Worm (Caenorhabditis elegans) whole organism, midembryonic: ENCODE measurements around the gene math-38.

Experiments used
- ref-1 ChIP-seq: fragments of 200-800 bp; sonication (Bioruptor generic); conservative IDR thresholded peaks from 2 replicates; pipeline ENCODE4 v1.3.6; 2022; ENCODE audit warnings: missing genetic modification reagents, missing genetic modification characterization, missing compliant biosample characterization
- ztf-23 ChIP-seq: fragments of 200-800 bp; sonication (Bioruptor generic); IDR thresholded peaks from 2 replicates; pipeline ENCODE4 v1.3.6; 2022; ENCODE audit warnings: missing genetic modification reagents, missing genetic modification characterization, missing compliant biosample characterization

DNA sequence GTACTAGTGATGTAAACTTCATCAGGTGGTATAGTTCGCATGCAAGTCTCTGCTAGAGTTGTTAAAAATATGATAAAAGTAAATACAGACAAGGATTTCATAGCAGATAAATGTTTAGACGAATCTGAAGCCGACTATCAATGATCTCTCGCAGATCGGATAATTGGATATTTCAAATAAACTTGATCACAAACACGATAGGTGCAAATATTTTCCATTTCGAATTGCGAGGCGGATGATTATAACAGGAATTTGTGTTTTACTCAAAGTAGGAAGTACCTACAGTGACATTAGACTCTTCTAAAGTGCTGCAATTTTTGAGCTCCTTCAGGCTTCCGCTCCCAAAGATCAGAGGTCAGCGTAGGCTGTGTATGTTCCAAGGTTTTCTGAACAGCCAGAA is 10.1 kb upstream of the math-38 start, which contains the start of gene T07H3.7:
- TF ChIP-seq ztf-23 (GFP tag; lab: Robert Waterston, UW) (no peak), ref-1 (GFP tag; lab: Robert Waterston, UW) (no peak)
